Worm (Caenorhabditis elegans) whole organism, mixed stage, embryonic: Measurements from ENCODE around the gene elpc-3.

Experiments
- M03D4.4 ChIP-seq: sonication (generic microtip); optimal IDR thresholded peaks from 2 replicates; lab custom pipeline; 2017; ENCODE audit warnings: mild to moderate bottlenecking, missing genetic modification characterization, missing compliant biosample characterization
- bed-3 ChIP-seq: fragments of 200-800 bp; sonication (Bioruptor generic); optimal IDR thresholded peaks from 3 replicates; lab custom pipeline; 2018; ENCODE audit warnings: mild to moderate bottlenecking, missing genetic modification characterization, moderate library complexity, missing compliant biosample characterization
- ceh-39 ChIP-seq: fragments of 150-350 bp; optimal IDR thresholded peaks from 2 replicates; lab custom pipeline; 2014; ENCODE audit warnings: missing biosample characterization, missing genetic modification characterization
- ceh-43 ChIP-seq: fragments of 200-800 bp; sonication (Bioruptor generic); optimal IDR thresholded peaks from 2 replicates; lab custom pipeline; 2018; ENCODE audit warnings: mild to moderate bottlenecking, missing genetic modification characterization, moderate library complexity, missing compliant biosample characterization
- cnd-1 ChIP-seq: fragments of 200-800 bp; sonication (Bioruptor generic); optimal IDR thresholded peaks from 2 replicates; lab custom pipeline; 2018; ENCODE audit warnings: mild to moderate bottlenecking, missing genetic modification characterization, missing compliant biosample characterization
- drap-1 ChIP-seq: fragments of 200-800 bp; sonication (Bioruptor generic); optimal IDR thresholded peaks from 3 replicates; lab custom pipeline; 2018; ENCODE audit warnings: mild to moderate bottlenecking, missing genetic modification characterization, missing compliant biosample characterization
- elt-3 ChIP-seq: fragments of 150-350 bp; optimal IDR thresholded peaks from 2 replicates; lab custom pipeline; 2014; ENCODE audit warnings: missing biosample characterization, missing genetic modification characterization
- flh-1 ChIP-seq: fragments of 200-800 bp; sonication (Bioruptor generic); optimal IDR thresholded peaks from 2 replicates; lab custom pipeline; 2018; ENCODE audit warnings: mild to moderate bottlenecking, missing genetic modification characterization, moderate library complexity, missing compliant biosample characterization
- ham-2 ChIP-seq: fragments of 200-800 bp; sonication (Bioruptor generic); optimal IDR thresholded peaks from 2 replicates; lab custom pipeline; 2018; ENCODE audit warnings: mild to moderate bottlenecking, missing genetic modification characterization, missing compliant biosample characterization
- hlh-1 ChIP-seq: fragments of 150-350 bp; optimal IDR thresholded peaks from 2 replicates; lab custom pipeline; 2014; ENCODE audit warnings: missing biosample characterization, missing genetic modification reagents, missing genetic modification characterization
- lin-13 ChIP-seq: fragments of 150-350 bp; optimal IDR thresholded peaks from 2 replicates; lab custom pipeline; 2014; ENCODE audit warnings: missing biosample characterization, missing genetic modification characterization
- lin-32 ChIP-seq: fragments of 200-800 bp; sonication (Bioruptor generic); optimal IDR thresholded peaks from 2 replicates; lab custom pipeline; 2018; ENCODE audit warnings: mild to moderate bottlenecking, missing genetic modification characterization, missing compliant biosample characterization
- lsy-2 ChIP-seq: fragments of 150-350 bp; optimal IDR thresholded peaks from 2 replicates; lab custom pipeline; 2014; ENCODE audit warnings: missing biosample characterization, missing genetic modification characterization
- mab-5 ChIP-seq: fragments of 150-350 bp; optimal IDR thresholded peaks from 2 replicates; lab custom pipeline; 2014; ENCODE audit warnings: missing biosample characterization, missing genetic modification characterization
- mep-1 ChIP-seq: fragments of 150-350 bp; optimal IDR thresholded peaks from 2 replicates; lab custom pipeline; 2017; ENCODE audit warnings: missing biosample characterization, missing genetic modification reagents, missing genetic modification characterization, inconsistent platforms
- mls-2 ChIP-seq: sonication (generic microtip); optimal IDR thresholded peaks from 2 replicates; lab custom pipeline; 2016; ENCODE audit warnings: mild to moderate bottlenecking, missing genetic modification characterization, moderate library complexity, missing compliant biosample characterization
- nhr-2 ChIP-seq: fragments of 150-350 bp; optimal IDR thresholded peaks from 2 replicates; lab custom pipeline; 2014; ENCODE audit warnings: missing biosample characterization, missing genetic modification characterization
- nhr-237 ChIP-seq: fragments of 150-350 bp; optimal IDR thresholded peaks from 2 replicates; lab custom pipeline; 2014; ENCODE audit warnings: missing biosample characterization, missing genetic modification characterization
- nhr-28 ChIP-seq: fragments of 150-350 bp; optimal IDR thresholded peaks from 2 replicates; lab custom pipeline; 2014; ENCODE audit warnings: missing biosample characterization, missing genetic modification characterization
- nhr-76 ChIP-seq: sonication (generic microtip); optimal IDR thresholded peaks from 2 replicates; lab custom pipeline; 2017; ENCODE audit warnings: missing biosample characterization, missing genetic modification characterization
- pha-4 ChIP-seq: fragments of 150-350 bp; optimal IDR thresholded peaks from 2 replicates; lab custom pipeline; 2018; ENCODE audit warnings: missing biosample characterization, missing genetic modification reagents, missing genetic modification characterization
- sptf-1 ChIP-seq: sonication (generic microtip); optimal IDR thresholded peaks from 2 replicates; lab custom pipeline; 2017; ENCODE audit warnings: mild to moderate bottlenecking, missing genetic modification characterization, moderate library complexity, missing compliant biosample characterization
- tbx-8 ChIP-seq: fragments of 200-800 bp; sonication (Bioruptor generic); optimal IDR thresholded peaks from 2 replicates; lab custom pipeline; 2018; ENCODE audit warnings: mild to moderate bottlenecking, missing genetic modification characterization, moderate library complexity, missing compliant biosample characterization
- unc-39 ChIP-seq: fragments of 150-350 bp; optimal IDR thresholded peaks from 2 replicates; lab custom pipeline; 2014; ENCODE audit warnings: missing biosample characterization, missing genetic modification characterization
- zip-8 ChIP-seq: fragments of 150-350 bp; optimal IDR thresholded peaks from 2 replicates; lab custom pipeline; 2014; ENCODE audit warnings: missing biosample characterization, missing genetic modification characterization

Gene elpc-3

DNA sequence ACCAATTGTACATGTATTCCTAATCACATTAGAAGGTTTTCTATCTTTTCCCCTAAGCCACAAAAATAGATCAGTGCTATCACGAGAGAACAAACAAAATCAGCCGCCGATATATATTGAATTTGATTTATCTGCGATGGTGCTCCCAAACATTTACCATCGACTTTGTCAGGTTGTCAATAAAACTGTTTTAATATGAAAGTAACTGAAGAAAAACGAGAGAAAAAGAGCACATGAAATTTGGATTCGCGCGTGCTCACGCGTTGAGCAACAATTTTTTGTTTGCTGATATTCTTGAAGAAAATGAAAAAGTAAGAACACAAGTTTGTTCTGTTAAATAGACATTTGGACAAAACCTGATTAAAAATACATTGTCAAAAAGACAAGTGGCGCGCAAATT, 7.6 kb upstream of the elpc-3 start:
- TF ChIP-seq hlh-1 (tag; lab: Kevin White, UChicago), result no peak
- no peak for TF ChIP-seq mab-5
- TF ChIP-seq lin-32 (GFP tag; lab: Kevin White, UChicago), result no peak
- TF ChIP-seq elt-3 (tag; lab: Kevin White, UChicago), result no peak
- no peak for TF ChIP-seq bed-3
- TF ChIP-seq nhr-237 (tag; lab: Kevin White, UChicago), result no peak
- TF ChIP-seq flh-1, result no peak
- TF ChIP-seq nhr-28 (tag; lab: Kevin White, UChicago), result no peak
- TF ChIP-seq lsy-2 (tag; lab: Kevin White, UChicago), result no peak
- no peak for TF ChIP-seq ceh-39

ce11 chrV:12187344-12187743, 6.1 kb upstream of the elpc-3 start, which contains the start of gene ZK863.8:
Gene ZK863.8, minus strand, starts transcription at chrV:12187516.
- no peak for TF ChIP-seq pha-4 (tag; lab: Kevin White, UChicago)

DNA sequence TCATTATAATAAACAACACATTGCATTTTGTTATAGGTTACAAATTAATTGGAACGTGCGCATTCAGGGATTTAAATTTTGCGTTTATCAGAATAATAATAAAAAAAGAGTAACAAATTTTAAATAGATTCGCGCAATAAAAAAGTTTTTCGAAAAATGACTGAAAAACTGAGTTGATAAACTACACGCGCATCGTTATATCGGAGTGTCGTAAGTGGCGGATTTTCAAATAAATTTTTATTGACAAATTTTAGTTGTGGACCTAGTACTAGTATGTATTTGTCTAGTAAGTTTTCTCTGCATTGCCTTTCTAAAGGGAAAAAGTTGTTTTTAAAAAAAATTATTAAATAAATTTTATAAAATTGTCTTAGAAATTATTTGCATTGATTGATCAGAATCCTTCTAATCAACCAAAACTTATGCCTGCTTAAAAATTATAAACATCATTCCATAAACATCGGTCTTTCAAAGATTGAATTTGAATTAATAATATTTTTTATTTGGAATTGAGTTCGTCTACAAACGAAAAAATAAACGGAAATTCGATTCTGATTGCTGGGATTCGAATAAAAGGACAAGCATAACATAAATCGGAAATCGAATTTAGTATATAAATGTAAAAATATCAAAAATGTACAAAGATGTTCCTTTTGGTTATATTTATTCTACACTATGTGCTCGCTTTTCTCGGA, 3.2 kb upstream of the elpc-3 start, which contains the start of gene srd-4:
TSS of gene srd-4 (plus strand) at position 642 of the 692 bp plus-strand sequence.
- TF ChIP-seq unc-39 (tag; lab: Kevin White, UChicago) (no peak), pha-4 (tag; lab: Kevin White, UChicago) (peak; percentile 15), lsy-2 (tag; lab: Kevin White, UChicago) (peak; percentile 39)

ce11 chrV:12183854-12184253, 2.6 kb upstream of the elpc-3 start, which contains the start of gene usip-1:
Gene usip-1, minus strand, starts transcription at chrV:12184194.
- TF ChIP-seq zip-8 (tag; lab: Kevin White, UChicago) (no peak), nhr-2 (no peak), hlh-1 (tag; lab: Kevin White, UChicago) (no peak), sptf-1 (tag; lab: Kevin White, UChicago) (no peak), nhr-28 (tag; lab: Kevin White, UChicago) (no peak), lsy-2 (tag; lab: Kevin White, UChicago) (no peak), M03D4.4 (tag; lab: Kevin White, UChicago) (no peak), lin-13 (no peak), cnd-1 (tag; lab: Kevin White, UChicago) (no peak), mep-1 (tag; lab: Kevin White, UChicago) (no peak), bed-3 (no peak)

- TF ChIP-seq nhr-237 (tag; lab: Kevin White, UChicago) (no peak), mls-2 (tag; lab: Kevin White, UChicago) (no peak), mep-1 (tag; lab: Kevin White, UChicago) (no peak), lin-32 (GFP tag; lab: Kevin White, UChicago) (no peak), ceh-43 (GFP tag; lab: Kevin White, UChicago) (no peak), M03D4.4 (tag; lab: Kevin White, UChicago) (no peak), sptf-1 (tag; lab: Kevin White, UChicago) (no peak), elt-3 (tag; lab: Kevin White, UChicago) (no peak), hlh-1 (tag; lab: Kevin White, UChicago) (no peak)
Observed at ce11 chrV:12179338-12179737, 1.9 kb downstream of the elpc-3 start, which contains the start of gene clec-224. Gene clec-224, minus strand, starts transcription at chrV:12179438.

- TF ChIP-seq lin-13 (no peak), tbx-8 (GFP tag; lab: Kevin White, UChicago) (no peak), bed-3 (no peak), nhr-76 (tag; lab: Kevin White, UChicago) (no peak), mls-2 (tag; lab: Kevin White, UChicago) (no peak), mab-5 (no peak), nhr-28 (tag; lab: Kevin White, UChicago) (no peak), drap-1 (GFP tag; lab: Kevin White, UChicago) (no peak), lin-32 (GFP tag; lab: Kevin White, UChicago) (no peak), sptf-1 (tag; lab: Kevin White, UChicago) (no peak), ceh-43 (GFP tag; lab: Kevin White, UChicago) (no peak), mep-1 (tag; lab: Kevin White, UChicago) (no peak), ham-2 (GFP tag; lab: Kevin White, UChicago) (no peak), lsy-2 (tag; lab: Kevin White, UChicago) (no peak)
- TF ChIP-seq, all 35 proteins: peak for 0
Observed at ce11 chrV:12170114-12170513, 11.1 kb downstream of the elpc-3 start, which contains the start of gene ZK863.1. Gene ZK863.1, minus strand, starts transcription at chrV:12170214.
